Fruit fly (Drosophila melanogaster): ENCODE measurements around the gene CycB3.

dm6 chr3R:24859701-24860100 is 10.9 kb downstream of the CycB3 start, which contains the start of gene ppk22:
- TF ChIP-seq CTCF (optimal IDR thresholded peaks at IDR 0.05) (no peak), CG8478 (optimal IDR thresholded peaks at IDR 0.05) (no peak)

Measured in S2 (cell line).